Worm (Caenorhabditis elegans) whole organism, L4 larva: ENCODE data around the gene F37H8.6.

ENCODE experiments used
- dmd-6 ChIP-seq: fragments of 200-800 bp; sonication (Bioruptor generic); IDR thresholded peaks from 2 replicates; pipeline ENCODE4 v1.3.6; 2022; ENCODE audit warnings: missing genetic modification reagents, missing genetic modification characterization, missing compliant biosample characterization
- nhr-77 ChIP-seq: fragments of 150-350 bp; optimal IDR thresholded peaks from 2 replicates; lab custom pipeline; 2014; ENCODE audit warnings: missing biosample characterization, missing genetic modification characterization
- unc-62 ChIP-seq, 3 experiments: fragments of 150-350 bp in 1 of 3; sonication (generic microtip); optimal IDR thresholded peaks in 2 of 3; peaks in 1 of 3; 1 replicate in 1 of 3; 2 replicates in 2 of 3; lab custom pipeline; 2014 to 2017; ENCODE audit warnings: missing biosample characterization in 3 of 3, missing genetic modification characterization in 3 of 3, missing genetic modification reagents in 3 of 3, missing genotype in 1 of 3

DNA sequence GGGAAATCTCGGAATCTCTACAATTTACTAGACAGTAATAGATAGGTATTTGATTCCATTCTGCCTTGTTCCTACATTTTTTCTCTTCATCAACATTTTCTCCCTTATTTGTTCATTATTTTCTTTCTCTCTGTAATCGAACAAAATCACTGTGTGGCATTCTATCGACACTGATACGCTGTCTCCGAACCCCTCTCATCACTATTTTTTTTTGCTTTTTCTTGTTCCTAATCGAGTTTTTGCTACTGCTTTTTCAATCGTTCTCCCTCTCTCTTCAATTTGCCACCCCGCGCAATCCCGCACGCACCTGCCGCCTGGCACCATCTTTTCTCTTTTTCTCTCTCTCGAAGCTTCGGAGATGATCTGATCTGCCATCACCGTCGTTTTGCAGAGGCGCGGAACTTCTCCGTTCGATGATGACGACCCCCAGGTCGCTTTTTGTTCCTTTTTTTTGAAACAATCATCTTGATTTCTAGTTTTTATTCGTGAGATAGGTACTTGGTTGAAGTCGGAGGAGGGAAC lies 23.0 kb upstream of the F37H8.6 start:
- no peak for TF ChIP-seq dmd-6 (GFP tag; lab: Robert Waterston, UW)
- TF ChIP-seq nhr-77 = no peak
- TF ChIP-seq unc-62 (GFP tag; optimal IDR thresholded peaks at IDR 0.05 in 1 of 2; lab: Kevin White, UChicago) = peak in 1 of 2 experiments; percentile 94
- no peak for TF ChIP-seq unc-62 (tag; optimal IDR thresholded peaks at IDR 0.05; lab: Kevin White, UChicago)
